Fruit fly (Drosophila melanogaster) whole organism, embryonic: ENCODE measurements around the gene CG32344.

Experiments used
- Awh ChIP-seq: fragments of 200-800 bp; sonication (Bioruptor generic); IDR thresholded peaks from 2 replicates; pipeline ENCODE4, ENCODE4 v1.3.6; 2022; ENCODE audit warnings: missing biosample characterization, missing genetic modification characterization
- BEAF-32 ChIP-seq: fragments of 200-800 bp; sonication (Bioruptor generic); optimal IDR thresholded peaks from 3 replicates; lab custom pipeline; 2017; ENCODE audit warnings: missing biosample characterization, missing genetic modification characterization, mild to moderate bottlenecking, moderate library complexity, missing genetic modification reagents
- Bgb ChIP-seq: fragments of 200-800 bp; sonication (Bioruptor generic); IDR thresholded peaks from 2 replicates; pipeline ENCODE4 v1.3.6; 2022; ENCODE audit warnings: missing biosample characterization, missing genetic modification characterization; ENCODE audit not compliant: partially characterized antibody
- CG10267 ChIP-seq: fragments of 200-800 bp; sonication (Bioruptor generic); optimal IDR thresholded peaks from 2 replicates; lab custom pipeline; 2018; ENCODE audit warnings: missing biosample characterization, mild to moderate bottlenecking, missing genetic modification characterization, moderate library complexity
- CG10321 ChIP-seq: fragments of 200-800 bp; sonication (Bioruptor generic); IDR thresholded peaks from 2 replicates; pipeline ENCODE4 v1.3.6; 2022; ENCODE audit warnings: missing biosample characterization, missing genetic modification characterization
- CG11456 ChIP-seq: fragments of 200-800 bp; sonication (Bioruptor generic); IDR thresholded peaks from 3 replicates; pipeline ENCODE4 v1.3.6; 2022; ENCODE audit warnings: missing biosample characterization, missing genetic modification characterization
- CG14050 ChIP-seq: fragments of 200-800 bp; sonication (Bioruptor generic); IDR thresholded peaks from 3 replicates; pipeline ENCODE4 v1.3.6; 2022; ENCODE audit warnings: missing biosample characterization, missing genetic modification characterization
- CG17186 ChIP-seq: fragments of 200-800 bp; sonication (Bioruptor generic); optimal IDR thresholded peaks from 3 replicates; lab custom pipeline; 2017; ENCODE audit warnings: missing biosample characterization, missing genetic modification reagents, missing genetic modification characterization
- CG18619 ChIP-seq: fragments of 200-800 bp; sonication (Bioruptor generic); optimal IDR thresholded peaks from 3 replicates; lab custom pipeline; 2017; ENCODE audit warnings: missing biosample characterization, mild to moderate bottlenecking, missing genetic modification characterization
- CG18764 ChIP-seq: fragments of 200-800 bp; sonication (Bioruptor generic); optimal IDR thresholded peaks from 3 replicates; lab custom pipeline; 2016; ENCODE audit warnings: missing biosample characterization, missing genetic modification characterization
- CG2116 ChIP-seq: fragments of 200-800 bp; sonication (Bioruptor generic); optimal IDR thresholded peaks from 3 replicates; lab custom pipeline; 2018; ENCODE audit warnings: missing biosample characterization, mild to moderate bottlenecking, missing genetic modification characterization
- CG30020 ChIP-seq: fragments of 200-800 bp; optimal IDR thresholded peaks from 2 replicates; lab custom pipeline; 2019; ENCODE audit warnings: missing biosample characterization, mild to moderate bottlenecking, missing genetic modification characterization, moderate library complexity
- CG30431 ChIP-seq: fragments of 200-800 bp; sonication (Bioruptor generic); optimal IDR thresholded peaks from 2 replicates; lab custom pipeline; 2017; ENCODE audit warnings: missing biosample characterization, missing genetic modification characterization
- CG31441 ChIP-seq: fragments of 200-800 bp; sonication (Bioruptor generic); IDR thresholded peaks from 2 replicates; pipeline ENCODE4 v1.3.6; 2022; ENCODE audit warnings: missing biosample characterization, missing genetic modification characterization
- CG34376 ChIP-seq: fragments of 200-800 bp; sonication (Bioruptor generic); optimal IDR thresholded peaks from 2 replicates; lab custom pipeline; 2018; ENCODE audit warnings: missing biosample characterization, mild to moderate bottlenecking, missing genetic modification characterization
- CG3847 ChIP-seq: fragments of 200-800 bp; sonication (Bioruptor generic); IDR thresholded peaks from 2 replicates; pipeline ENCODE4 v1.3.6; 2022; ENCODE audit warnings: missing biosample characterization, missing genetic modification characterization
- CG6254 ChIP-seq: fragments of 200-800 bp; sonication (Bioruptor generic); optimal IDR thresholded peaks from 3 replicates; lab custom pipeline; 2017; ENCODE audit warnings: mild to moderate bottlenecking, missing biosample characterization, missing genetic modification reagents, missing genetic modification characterization
- CG6689 ChIP-seq: fragments of 200-800 bp; sonication (Bioruptor generic); IDR thresholded peaks from 2 replicates; pipeline ENCODE4 v1.3.6; 2022; ENCODE audit warnings: missing biosample characterization, missing genetic modification characterization
- CG7839 ChIP-seq: fragments of 200-800 bp; sonication (Bioruptor generic); optimal IDR thresholded peaks from 3 replicates; lab custom pipeline; 2018; ENCODE audit warnings: missing biosample characterization, mild to moderate bottlenecking, missing genetic modification characterization, moderate library complexity
- CG7928 ChIP-seq: fragments of 200-800 bp; sonication (Bioruptor generic); optimal IDR thresholded peaks from 2 replicates; lab custom pipeline; 2017; ENCODE audit warnings: missing biosample characterization, mild to moderate bottlenecking, missing genetic modification characterization
- CG9797 ChIP-seq: fragments of 200-800 bp; sonication (Bioruptor generic); optimal IDR thresholded peaks from 3 replicates; lab custom pipeline; 2018; ENCODE audit warnings: missing biosample characterization, mild to moderate bottlenecking, missing genetic modification characterization
- Dek ChIP-seq: fragments of 200-800 bp; sonication (Bioruptor generic); optimal IDR thresholded peaks from 3 replicates; lab custom pipeline; 2019; ENCODE audit warnings: missing biosample characterization, mild to moderate bottlenecking, missing genetic modification characterization, moderate library complexity
- Hand ChIP-seq: fragments of 200-800 bp; sonication (Bioruptor generic); optimal IDR thresholded peaks from 2 replicates; lab custom pipeline; 2017; ENCODE audit warnings: mild to moderate bottlenecking, missing biosample characterization, missing genetic modification reagents, missing genetic modification characterization
- HmgD ChIP-seq: fragments of 200-800 bp; sonication (Bioruptor generic); optimal IDR thresholded peaks from 3 replicates; lab custom pipeline; 2016; ENCODE audit warnings: missing biosample characterization, missing genetic modification characterization
- HmgZ ChIP-seq: fragments of 200-800 bp; sonication (Bioruptor generic); optimal IDR thresholded peaks from 2 replicates; lab custom pipeline; 2018; ENCODE audit warnings: missing biosample characterization, mild to moderate bottlenecking, missing genetic modification characterization
- Hmr ChIP-seq: fragments of 200-800 bp; sonication (Bioruptor generic); optimal IDR thresholded peaks from 3 replicates; lab custom pipeline; 2017; ENCODE audit warnings: mild to moderate bottlenecking, missing biosample characterization, missing genetic modification reagents, missing genetic modification characterization
- Jarid2 ChIP-seq: fragments of 200-800 bp; sonication (Bioruptor generic); optimal IDR thresholded peaks from 3 replicates; lab custom pipeline; 2017; ENCODE audit warnings: mild to moderate bottlenecking, missing biosample characterization, missing genetic modification reagents, missing genetic modification characterization
- MBD-R2 ChIP-seq: fragments of 200-800 bp; sonication (Bioruptor generic); IDR thresholded peaks from 2 replicates; pipeline ENCODE4 v1.3.6; 2022; ENCODE audit warnings: missing biosample characterization, missing genetic modification characterization
- Sin3A ChIP-seq: fragments of >200 bp; optimal IDR thresholded peaks from 2 replicates; lab custom pipeline; 2018
- YL-1 ChIP-seq: fragments of 200-800 bp; sonication (Bioruptor generic); optimal IDR thresholded peaks from 3 replicates; lab custom pipeline; 2017; ENCODE audit warnings: missing biosample characterization, mild to moderate bottlenecking, missing genetic modification characterization
- ap ChIP-seq: fragments of 200-800 bp; sonication (Bioruptor generic); IDR thresholded peaks from 2 replicates; pipeline ENCODE4 v1.3.6; 2022; ENCODE audit warnings: missing biosample characterization, missing genetic modification characterization
- ci ChIP-seq: fragments of 200-800 bp; sonication (Bioruptor generic); IDR thresholded peaks from 3 replicates; pipeline ENCODE4 v1.3.6; 2022; ENCODE audit warnings: missing biosample characterization, missing genetic modification characterization
- da ChIP-seq: fragments of 200-800 bp; sonication (Bioruptor generic); optimal IDR thresholded peaks from 2 replicates; lab custom pipeline; 2016; ENCODE audit warnings: missing biosample characterization, missing genetic modification characterization
- dm ChIP-seq: fragments of 200-800 bp; sonication (Bioruptor generic); optimal IDR thresholded peaks from 3 replicates; lab custom pipeline; 2016; ENCODE audit warnings: missing biosample characterization, missing genetic modification characterization
- insv ChIP-seq, 2 experiments: fragments of 200-800 bp; sonication (Bioruptor generic); optimal IDR thresholded peaks; 3 replicates each; lab custom pipeline; 2016 to 2018; ENCODE audit warnings: missing biosample characterization in 2 of 2, missing genetic modification characterization in 2 of 2
- kni ChIP-seq: fragments of 200-800 bp; sonication (Bioruptor generic); optimal IDR thresholded peaks from 3 replicates; lab custom pipeline; 2017; ENCODE audit warnings: mild to moderate bottlenecking, missing biosample characterization, missing genetic modification reagents, missing genetic modification characterization
- lab ChIP-seq: fragments of 200-800 bp; sonication (Bioruptor generic); optimal IDR thresholded peaks from 3 replicates; lab custom pipeline; 2017; ENCODE audit warnings: missing biosample characterization, missing genetic modification characterization, mild to moderate bottlenecking, moderate library complexity, missing genetic modification reagents
- nom ChIP-seq: fragments of 200-800 bp; sonication (Bioruptor generic); optimal IDR thresholded peaks from 2 replicates; lab custom pipeline; 2017; ENCODE audit warnings: missing biosample characterization, missing genetic modification characterization, mild to moderate bottlenecking, moderate library complexity, missing genetic modification reagents
- pzg ChIP-seq: fragments of 200-800 bp; sonication (Bioruptor generic); optimal IDR thresholded peaks from 3 replicates; lab custom pipeline; 2018; ENCODE audit warnings: missing biosample characterization, mild to moderate bottlenecking, missing genetic modification characterization, moderate library complexity
- sens ChIP-seq: fragments of 200-800 bp; sonication (Bioruptor generic); peaks from one replicate; lab custom pipeline; 2016; ENCODE audit warnings: missing biosample characterization, missing genetic modification characterization
- sima ChIP-seq: fragments of 200-800 bp; sonication (Bioruptor generic); optimal IDR thresholded peaks from 2 replicates; lab custom pipeline; 2016; ENCODE audit warnings: missing biosample characterization, missing genetic modification characterization
- sob ChIP-seq: fragments of 200-800 bp; sonication (Bioruptor generic); IDR thresholded peaks from 2 replicates; pipeline ENCODE4 v1.3.6; 2022; ENCODE audit warnings: missing biosample characterization, missing genetic modification characterization
- stwl ChIP-seq: fragments of 200-800 bp; sonication (Bioruptor generic); optimal IDR thresholded peaks from 3 replicates; lab custom pipeline; 2018; ENCODE audit warnings: missing biosample characterization, mild to moderate bottlenecking, missing genetic modification characterization, moderate library complexity
- tgo ChIP-seq: fragments of 200-800 bp; sonication (Bioruptor generic); IDR thresholded peaks from 3 replicates; pipeline ENCODE4 v1.3.6; 2022; ENCODE audit warnings: missing biosample characterization, missing genetic modification characterization
- tin ChIP-seq: fragments of 200-800 bp; sonication (Bioruptor generic); optimal IDR thresholded peaks from 3 replicates; lab custom pipeline; 2016; ENCODE audit warnings: missing biosample characterization, missing genetic modification characterization
- trem ChIP-seq: fragments of 200-800 bp; optimal IDR thresholded peaks from 3 replicates; lab custom pipeline; 2019; ENCODE audit warnings: missing biosample characterization, mild to moderate bottlenecking, missing genetic modification characterization, moderate library complexity
- vvl ChIP-seq: fragments of 200-800 bp; sonication (Bioruptor generic); IDR thresholded peaks from 2 replicates; pipeline ENCODE4 v1.3.6; 2022; ENCODE audit warnings: missing biosample characterization, missing genetic modification characterization

CG32344 gene

DNA sequence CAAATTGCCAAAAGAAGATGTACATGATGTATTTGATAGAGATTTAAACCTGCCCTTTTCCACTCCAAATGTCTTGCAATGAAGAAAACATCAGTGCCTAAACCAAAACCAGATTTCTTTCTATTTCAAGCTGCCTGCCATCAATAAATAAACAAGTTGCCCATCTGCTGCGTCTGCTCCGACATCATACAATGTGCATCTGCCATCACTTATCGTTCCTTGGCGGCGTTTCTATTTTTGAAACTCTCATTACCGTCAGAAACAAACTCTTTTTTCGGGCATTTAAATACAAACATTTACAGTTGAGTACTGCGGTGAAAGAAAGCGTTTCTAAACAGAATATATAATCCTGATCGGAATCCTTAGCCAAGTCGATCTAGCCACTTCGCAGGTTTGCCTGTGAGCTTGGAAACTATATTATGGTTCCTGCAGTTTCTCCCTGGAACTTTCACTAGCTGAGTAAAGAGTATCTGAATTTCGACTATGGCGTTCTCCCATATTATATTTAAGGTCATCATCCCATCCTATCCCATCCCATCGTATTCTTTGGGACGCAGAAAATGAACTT, 29.6 kb downstream of the CG32344 start (continued):
- TF ChIP-seq Awh (GFP tag; lab: Robert Waterston, UW) (no peak), CG30020 (tag; lab: Kevin White, UChicago) (no peak), CG7928 (no peak), YL-1 (GFP tag; lab: Kevin White, UChicago) (no peak), CG9797 (GFP tag; lab: Kevin White, UChicago) (no peak)
- TF ChIP-seq, all 482 proteins: peak for 90

dm6 chr3L:292146-292776, 32.3 kb downstream of the CG32344 start:
- TF ChIP-seq CG2116 (peak; percentile 56), CG11456 (GFP tag; lab: Robert Waterston, UW) (no peak), Sin3A (lab: Kevin White, UChicago) (peak; percentile 62), CG34376 (GFP tag; lab: Kevin White, UChicago) (peak; percentile 10), tin (GFP tag; lab: Kevin White, UChicago) (no peak), CG18764 (no peak), da (GFP tag; lab: Kevin White, UChicago) (no peak), insv (GFP tag; optimal IDR thresholded peaks at IDR 0.05; lab: Kevin White, UChicago) (peak in 1 of 2 experiments; percentile 49), lab (GFP tag; lab: Kevin White, UChicago) (peak; percentile 60), CG17186 (GFP tag; lab: Kevin White, UChicago) (peak; percentile 75), sima (GFP tag; lab: Kevin White, UChicago) (no peak), BEAF-32 (GFP tag; lab: Kevin White, UChicago) (peak; percentile 47), CG10321 (GFP tag; lab: Robert Waterston, UW) (no peak), trem (tag; lab: Kevin White, UChicago) (peak; percentile 76), CG30431 (no peak), tgo (GFP tag; lab: Robert Waterston, UW) (no peak), CG10267 (peak; percentile 57), sob (GFP tag; lab: Robert Waterston, UW) (peak; percentile 41), ci (peak; percentile 51; the same call in 1 of the 3 replicates), Bgb (GFP tag; lab: Robert Waterston, UW) (peak; percentile 10; the same call in 1 of the 2 replicates), CG31441 (GFP tag; lab: Robert Waterston, UW) (peak; percentile 31; the same call in 1 of the 2 replicates), CG3847 (GFP tag; lab: Robert Waterston, UW) (peak; percentile 44; the same call in 1 of the 2 replicates), dm (GFP tag; lab: Kevin White, UChicago) (peak; percentile 17), CG14050 (0 out of 3 replicates have a peak, but pooled peaks have one; percentile 12), CG6689 (GFP tag; lab: Robert Waterston, UW) (0 out of 2 replicates have a peak, but pooled peaks have one; percentile 27), Jarid2 (GFP tag; lab: Kevin White, UChicago) (peak; percentile 66), HmgD (peak; percentile 16), Hand (GFP tag; lab: Kevin White, UChicago) (no peak), MBD-R2 (GFP tag; lab: Robert Waterston, UW) (peak; percentile 70), sens (GFP tag; lab: Kevin White, UChicago) (peak; percentile 44), Dek (tag; lab: Kevin White, UChicago) (peak; percentile 52), Hmr (GFP tag; lab: Kevin White, UChicago) (peak; percentile 48), CG7839 (peak; percentile 11), CG18619 (GFP tag; lab: Kevin White, UChicago) (no peak), kni (peak; percentile 56), stwl (tag; lab: Kevin White, UChicago) (peak; percentile 13), nom (GFP tag; lab: Kevin White, UChicago) (peak; percentile 7), pzg (GFP tag; lab: Kevin White, UChicago) (peak; percentile 93), CG6254 (peak; percentile 28), vvl (GFP tag; lab: Robert Waterston, UW) (peak; percentile 54), ap (no peak), HmgZ (tag; lab: Kevin White, UChicago) (peak; percentile 68)
